Worm (Caenorhabditis elegans): ENCODE measurements around the gene nlp-78.

The nlp-78 gene

DNA sequence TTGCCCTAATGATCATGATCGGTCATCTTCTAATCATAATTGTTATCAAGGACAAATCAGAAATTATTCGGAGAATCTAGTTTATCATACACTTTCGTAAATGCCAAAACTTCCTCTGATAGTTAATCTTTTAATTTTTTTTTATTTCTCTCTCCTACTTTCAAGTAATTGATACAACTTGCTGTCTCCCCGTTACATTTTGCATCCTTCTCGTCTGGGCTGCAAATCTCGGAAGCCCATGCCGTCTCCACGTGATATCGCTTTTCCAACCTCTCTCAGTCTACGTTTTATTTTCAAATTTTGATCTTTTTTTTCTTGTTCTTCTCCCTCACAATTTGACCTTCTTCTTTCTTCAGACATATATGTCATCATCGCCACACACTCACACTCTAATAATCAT is 25.0 kb downstream of the nlp-78 start, which contains the start of gene rhy-1:
Gene rhy-1, plus strand, starts transcription at position 357 of the 400 bp plus-strand sequence.
- TF ChIP-seq pqm-1 (tag; optimal IDR thresholded peaks at IDR 0.05) (no peak), ceh-28 (tag; optimal IDR thresholded peaks at IDR 0.05) (no peak), nhr-12 (tag; optimal IDR thresholded peaks at IDR 0.05) (no peak), unc-62 (GFP tag; optimal IDR thresholded peaks at IDR 0.05) (no peak), elt-2 (tag; optimal IDR thresholded peaks at IDR 0.05) (no peak), nhr-237 (tag; optimal IDR thresholded peaks at IDR 0.05) (no peak), nhr-28 (tag; optimal IDR thresholded peaks at IDR 0.05) (no peak), mdl-1 (tag; optimal IDR thresholded peaks at IDR 0.05) (no peak), eor-1 (tag; optimal IDR thresholded peaks at IDR 0.05) (no peak), elt-1 (tag; optimal IDR thresholded peaks at IDR 0.05) (no peak), ZK546.5 (tag; optimal IDR thresholded peaks at IDR 0.05) (no peak), nhr-67 (tag; optimal IDR thresholded peaks at IDR 0.05) (no peak), lsy-12 (tag; optimal IDR thresholded peaks at IDR 0.05) (no peak)

DNA sequence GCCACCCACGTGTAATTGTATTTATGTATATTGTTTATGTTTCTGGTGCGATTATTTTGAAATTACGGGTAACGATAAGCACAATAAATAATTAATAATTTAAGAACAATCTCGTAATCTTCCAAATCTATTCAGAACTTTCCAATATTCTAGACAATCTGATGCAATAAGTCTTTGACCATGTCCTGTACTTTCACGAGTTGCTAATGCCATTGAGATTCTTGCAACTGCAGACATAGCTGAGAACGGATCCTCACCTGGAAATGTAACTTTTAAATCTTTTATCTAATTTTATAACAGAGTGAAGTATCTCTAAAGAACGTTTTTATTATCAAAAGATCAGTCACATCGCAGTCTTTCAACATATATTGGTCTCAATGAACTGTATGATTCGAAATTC is 27.4 kb downstream of the nlp-78 start:
- peak; percentile 76 for TF ChIP-seq ama-1 (optimal IDR thresholded peaks at IDR 0.05)
- no peak for TF ChIP-seq unc-39 (tag; optimal IDR thresholded peaks at IDR 0.05)
- TF ChIP-seq nhr-43 (tag; optimal IDR thresholded peaks at IDR 0.05; ENCODE audit: poor library complexity, severe bottlenecking): peak; percentile 1

DNA sequence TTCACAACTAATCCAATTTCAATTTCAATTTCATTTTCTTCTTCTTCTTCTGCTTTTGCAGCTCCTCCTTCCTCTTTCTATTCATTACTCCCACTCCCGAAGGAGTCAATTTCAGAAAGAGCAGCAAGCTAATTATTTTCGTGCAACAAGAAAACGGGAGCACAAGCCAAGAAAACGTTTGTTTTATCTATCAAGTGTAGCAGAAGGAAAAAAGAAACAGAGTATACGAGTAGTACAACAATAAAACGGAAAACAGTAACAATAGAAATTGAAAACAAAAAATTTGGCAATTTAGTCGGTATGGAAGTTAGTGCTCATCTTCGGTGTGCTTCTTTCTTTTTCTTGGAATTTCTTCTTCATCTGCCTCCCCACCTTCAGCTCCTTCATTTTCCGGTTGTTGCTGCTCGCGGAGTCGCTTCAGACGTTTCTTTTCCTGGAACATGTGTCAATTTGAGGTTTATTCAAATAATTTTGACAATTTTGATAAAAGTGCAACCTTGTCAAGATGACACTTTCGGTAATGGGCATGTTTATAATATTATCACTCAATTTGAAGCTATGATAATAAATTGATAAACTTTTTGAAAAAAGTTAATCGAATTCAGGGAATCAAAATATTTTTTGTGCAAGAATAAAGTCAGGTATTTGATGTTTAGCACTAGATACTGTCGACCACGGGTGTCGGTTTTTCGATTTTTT is 29.9 kb downstream of the nlp-78 start, which contains the start of gene W07A12.8:
Gene W07A12.8, minus strand, starts transcription at position 51 of the 699 bp plus-strand sequence.
- TF ChIP-seq egl-27 (tag; optimal IDR thresholded peaks at IDR 0.05) (no peak), elt-2 (tag; optimal IDR thresholded peaks at IDR 0.05) (peak; percentile 39)

DNA sequence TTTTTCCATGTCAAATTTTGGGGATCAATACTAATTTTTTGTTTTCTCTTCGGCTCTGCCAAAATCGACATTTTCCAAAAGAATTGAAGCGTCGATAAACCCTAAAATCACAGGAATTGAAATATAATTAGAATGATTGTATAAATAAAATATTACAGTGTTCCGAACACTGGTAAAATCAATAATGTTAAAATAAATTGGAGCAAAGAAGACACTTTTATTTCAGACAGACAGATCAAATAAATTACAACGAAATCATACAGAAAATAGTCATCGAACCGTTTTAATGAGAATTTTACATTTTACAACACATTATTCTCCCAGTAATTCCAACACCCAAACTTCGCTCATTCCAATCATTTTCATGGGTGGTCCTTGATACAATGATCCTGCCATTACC is 31.8 kb downstream of the nlp-78 start, which contains the start of gene T23G7.3:
Gene T23G7.3, minus strand, starts transcription at position 101 of the 400 bp plus-strand sequence.
- TF ChIP-seq sea-2 (GFP tag; optimal IDR thresholded peaks at IDR 0.05): no peak
- TF ChIP-seq lin-15B (tag; optimal IDR thresholded peaks at IDR 0.05): no peak
- no peak for TF ChIP-seq skn-1 (tag; optimal IDR thresholded peaks at IDR 0.05)
- no peak for TF ChIP-seq ceh-82 (tag; optimal IDR thresholded peaks at IDR 0.05)
- no peak for TF ChIP-seq egl-27 (tag; optimal IDR thresholded peaks at IDR 0.05)
- no peak for TF ChIP-seq eor-1 (tag; optimal IDR thresholded peaks at IDR 0.05)
- TF ChIP-seq jun-1 (tag; optimal IDR thresholded peaks at IDR 0.05): no peak
- no peak for TF ChIP-seq tbx-2 (tag; optimal IDR thresholded peaks at IDR 0.05)
- no peak for TF ChIP-seq ztf-11 (tag; optimal IDR thresholded peaks at IDR 0.05)
- TF ChIP-seq ztf-4 (tag; optimal IDR thresholded peaks at IDR 0.05): no peak
- no peak for TF ChIP-seq fkh-10 (GFP tag; optimal IDR thresholded peaks at IDR 0.05)
- no peak for TF ChIP-seq nhr-43 (tag; optimal IDR thresholded peaks at IDR 0.05; ENCODE audit: poor library complexity, severe bottlenecking)
- no peak for TF ChIP-seq fos-1 (tag; optimal IDR thresholded peaks at IDR 0.05)

DNA sequence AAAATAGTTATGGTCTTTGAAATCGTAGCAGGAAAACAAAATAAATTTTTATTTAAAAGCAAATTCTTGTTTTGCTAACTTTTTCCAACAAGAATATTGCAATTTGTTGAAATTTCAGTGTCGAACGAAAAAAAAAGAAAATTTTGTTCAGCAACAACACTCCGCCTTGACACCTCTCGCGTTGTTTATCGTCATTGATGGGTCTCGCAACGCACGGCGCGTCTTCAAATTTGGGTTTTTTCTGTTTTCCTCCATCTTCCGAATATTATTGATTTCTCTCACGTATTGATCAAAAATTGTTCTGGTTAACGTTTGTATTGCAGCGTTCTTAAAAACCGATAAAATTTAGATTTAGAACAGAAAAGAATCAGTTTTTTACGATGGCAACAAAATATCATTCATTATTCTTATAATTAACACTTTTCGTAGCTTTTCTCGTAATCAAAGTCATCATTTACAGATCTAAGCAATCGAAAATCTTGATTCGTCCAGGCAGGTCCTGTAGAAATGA is 33.5 kb downstream of the nlp-78 start, which contains the start of gene dpl-1:
Gene dpl-1, plus strand, starts transcription at position 461 of the 511 bp plus-strand sequence.
- TF ChIP-seq pha-4 (tag; optimal IDR thresholded peaks at IDR 0.05) (peak; percentile 74), nfya-1 (tag; optimal IDR thresholded peaks at IDR 0.05; ENCODE audit: insufficient read depth) (peak; percentile 62), snpc-4 (tag; optimal IDR thresholded peaks at IDR 0.05) (no peak), elt-2 (tag; optimal IDR thresholded peaks at IDR 0.05) (peak; percentile 21), nhr-25 (tag; optimal IDR thresholded peaks at IDR 0.05) (peak; percentile 47), nhr-67 (tag; optimal IDR thresholded peaks at IDR 0.05) (no peak), egl-5 (tag; optimal IDR thresholded peaks at IDR 0.05) (peak; percentile 19), lin-15B (tag; optimal IDR thresholded peaks at IDR 0.05) (peak; percentile 63)

DNA sequence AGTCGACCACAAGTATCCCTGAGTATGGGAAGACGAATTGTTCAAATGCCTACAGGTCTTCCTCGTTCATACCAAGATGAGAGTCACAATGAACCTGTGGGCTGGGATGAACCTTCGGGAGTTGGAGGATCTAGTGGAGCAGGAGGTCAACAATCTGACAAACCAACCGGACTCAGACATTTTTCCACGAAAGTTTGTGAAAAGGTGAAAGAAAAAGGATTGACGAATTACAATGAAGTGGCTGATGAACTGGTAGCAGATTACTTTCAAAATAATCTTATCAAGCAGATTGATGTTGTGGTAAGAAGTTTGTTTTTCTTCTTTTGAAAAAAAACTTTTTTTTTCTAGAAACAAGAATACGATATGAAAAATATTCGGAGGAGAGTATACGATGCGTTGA is 34.1 kb downstream of the nlp-78 start:
- TF ChIP-seq nhr-76 (tag; optimal IDR thresholded peaks at IDR 0.05) (no peak), hmg-11 (tag; optimal IDR thresholded peaks at IDR 0.05) (no peak), elt-1 (tag; optimal IDR thresholded peaks at IDR 0.05) (no peak), ceh-82 (tag; optimal IDR thresholded peaks at IDR 0.05) (no peak), eor-1 (tag; optimal IDR thresholded peaks at IDR 0.05) (no peak), fkh-10 (GFP tag; optimal IDR thresholded peaks at IDR 0.05) (no peak), ceh-16 (tag; optimal IDR thresholded peaks at IDR 0.05) (no peak), nhr-77 (tag; optimal IDR thresholded peaks at IDR 0.05) (no peak)
